Worm (Caenorhabditis elegans): ENCODE data around the gene Y110A2AR.1.

Y110A2AR.1 gene

DNA sequence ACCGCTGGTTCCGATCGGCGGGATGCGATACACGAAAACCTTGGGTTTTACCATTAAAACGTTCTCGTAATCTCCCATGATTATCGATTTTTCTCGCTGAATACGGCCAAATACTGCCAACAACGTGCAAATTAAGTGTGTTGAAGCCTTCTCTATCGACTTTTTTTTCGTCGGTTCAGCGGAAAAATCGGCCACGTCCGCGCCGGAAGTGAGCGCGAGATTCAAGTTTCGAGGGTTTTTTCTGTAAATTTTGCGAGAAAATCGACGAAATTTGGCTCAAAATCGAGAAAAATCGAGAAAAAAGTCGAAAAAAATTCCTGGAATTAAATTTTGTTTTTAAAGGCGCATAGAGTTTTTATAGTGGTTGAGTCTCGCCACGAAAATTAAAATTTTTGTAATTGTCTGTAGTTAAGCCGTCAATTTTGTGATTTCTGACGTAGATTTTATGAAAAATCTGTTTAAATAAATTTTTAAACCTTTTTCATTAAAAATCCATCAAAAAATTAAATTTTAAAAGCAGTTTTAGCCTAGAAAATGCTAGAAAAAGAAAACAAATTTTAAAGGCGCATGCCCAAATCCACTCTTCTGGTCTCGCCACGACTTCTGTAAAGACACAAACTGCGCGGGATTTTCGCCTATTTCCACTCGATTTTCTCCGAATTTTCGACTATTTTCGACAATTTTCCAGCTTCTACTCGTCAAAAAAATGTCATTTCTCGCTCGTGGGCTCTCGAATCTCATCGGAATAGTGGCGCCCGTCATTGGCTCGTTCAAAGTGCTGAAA lies at the start of gene Y110A2AR.1, which contains the start of gene ncap-1:
Gene Y110A2AR.1 (plus strand): TSS at position 637 of the 784 bp plus-strand sequence.
Gene ncap-1 (minus strand): TSS at position 241 of the 784 bp plus-strand sequence.
- TF ChIP-seq sea-1 (GFP tag; conservative IDR thresholded peaks at IDR 0.05) (no peak), hnd-1 (tag; optimal IDR thresholded peaks at IDR 0.05) (no peak), ama-1 (optimal IDR thresholded peaks at IDR 0.05) (no peak), ets-7 (tag; optimal IDR thresholded peaks at IDR 0.05) (no peak), tra-4 (tag; optimal IDR thresholded peaks at IDR 0.05) (no peak), tbx-11 (GFP tag; IDR thresholded peaks at IDR 0.05) (no peak), ceh-13 (GFP tag; optimal IDR thresholded peaks at IDR 0.05) (no peak), scrt-1 (GFP tag; IDR thresholded peaks at IDR 0.05) (no peak), pes-1 (GFP tag; IDR thresholded peaks at IDR 0.05) (no peak), aly-1 (tag; optimal IDR thresholded peaks at IDR 0.05) (no peak), tbx-37 (GFP tag; conservative IDR thresholded peaks at IDR 0.05) (no peak)

DNA sequence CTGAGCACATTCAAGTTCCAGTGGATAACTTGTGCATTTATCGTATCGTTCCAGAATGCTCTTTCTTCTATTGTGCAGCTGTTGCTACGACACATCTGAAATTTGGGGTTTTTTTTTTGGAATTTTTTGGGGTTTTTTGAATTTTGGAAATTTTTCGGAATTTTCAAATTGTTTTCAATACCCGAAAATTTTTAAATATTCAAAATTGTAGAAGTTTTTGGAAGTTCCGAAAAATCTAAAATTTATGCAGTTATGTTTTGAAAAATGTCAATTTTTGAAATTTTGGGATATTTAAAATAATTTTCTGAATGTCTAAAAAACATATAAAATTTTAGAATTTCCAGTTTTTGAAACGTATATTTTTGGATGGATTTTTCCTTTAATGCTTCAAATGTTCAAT lies 47.7 kb upstream of the Y110A2AR.1 start, which contains the start of gene Y110A2AL.10:
Gene Y110A2AL.10 (minus strand): TSS at position 101 of the 400 bp plus-strand sequence.
- no peak for TF ChIP-seq scrt-1 (GFP tag; IDR thresholded peaks at IDR 0.05)
- TF ChIP-seq tbx-37 (GFP tag; conservative IDR thresholded peaks at IDR 0.05) = no peak
- no peak for TF ChIP-seq sea-1 (GFP tag; conservative IDR thresholded peaks at IDR 0.05)

DNA sequence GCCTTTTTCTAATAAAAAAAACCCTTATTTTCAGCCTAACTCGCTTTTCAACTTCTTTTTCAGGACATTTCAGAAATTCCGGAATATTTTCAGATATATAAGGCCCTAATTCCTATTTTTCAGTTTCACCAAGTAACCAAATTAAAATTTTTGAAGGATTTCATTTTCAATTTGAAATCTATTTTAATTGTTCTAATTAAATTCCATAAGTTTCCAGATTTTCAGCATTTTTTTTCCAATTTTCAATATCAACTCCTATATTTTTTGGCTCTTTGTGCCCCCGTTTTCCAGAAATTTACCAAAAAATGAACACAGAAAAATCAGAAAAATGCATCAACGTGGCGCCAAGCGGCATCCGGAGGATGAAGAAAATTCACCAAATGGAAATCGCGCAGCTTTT lies 44.7 kb upstream of the Y110A2AR.1 start, which contains the start of gene Y110A2AL.1:
Gene Y110A2AL.1 (plus strand): TSS at position 301 of the 400 bp plus-strand sequence.
- TF ChIP-seq flt-1 (GFP tag; IDR thresholded peaks at IDR 0.05) (no peak), sea-1 (GFP tag; conservative IDR thresholded peaks at IDR 0.05) (no peak), scrt-1 (GFP tag; IDR thresholded peaks at IDR 0.05) (no peak), hnd-1 (tag; optimal IDR thresholded peaks at IDR 0.05) (no peak), F13C5.2 (tag; optimal IDR thresholded peaks at IDR 0.05) (no peak), hmbx-1 (tag; optimal IDR thresholded peaks at IDR 0.05) (no peak), pes-1 (GFP tag; IDR thresholded peaks at IDR 0.05) (no peak), ama-1 (optimal IDR thresholded peaks at IDR 0.05) (no peak), ceh-13 (GFP tag; optimal IDR thresholded peaks at IDR 0.05) (no peak), aly-1 (tag; optimal IDR thresholded peaks at IDR 0.05) (no peak), tra-4 (tag; optimal IDR thresholded peaks at IDR 0.05) (no peak), B0310.2 (tag; optimal IDR thresholded peaks at IDR 0.05) (no peak), tbx-11 (GFP tag; IDR thresholded peaks at IDR 0.05) (no peak), ets-7 (tag; optimal IDR thresholded peaks at IDR 0.05) (no peak)

DNA sequence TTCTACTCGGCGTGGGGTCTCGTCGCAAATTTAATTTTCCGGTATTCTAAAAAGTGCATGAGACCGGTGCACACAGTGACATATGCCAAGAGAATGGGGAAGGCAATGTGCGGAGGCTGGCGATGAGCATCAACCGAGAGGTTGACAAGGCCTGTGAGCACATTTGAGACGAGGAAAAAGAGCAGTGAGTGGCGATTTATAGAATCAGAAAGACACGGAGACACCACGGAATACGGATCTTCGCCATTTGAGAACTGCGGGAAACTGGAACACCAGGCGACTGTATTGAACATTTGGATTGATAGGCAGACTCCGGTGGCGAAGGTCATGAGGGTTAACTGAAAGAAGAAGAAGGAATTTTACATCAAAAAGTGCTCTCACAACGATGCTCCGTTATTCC lies 40.6 kb upstream of the Y110A2AR.1 start:
- TF ChIP-seq sea-1 (GFP tag; conservative IDR thresholded peaks at IDR 0.05) (no peak), tra-4 (tag; optimal IDR thresholded peaks at IDR 0.05) (no peak), ets-7 (tag; optimal IDR thresholded peaks at IDR 0.05) (no peak), hnd-1 (tag; optimal IDR thresholded peaks at IDR 0.05) (no peak), ceh-13 (GFP tag; optimal IDR thresholded peaks at IDR 0.05) (no peak), hmg-4 (GFP tag; optimal IDR thresholded peaks at IDR 0.05) (no peak), tbx-11 (GFP tag; IDR thresholded peaks at IDR 0.05) (no peak), hmbx-1 (tag; optimal IDR thresholded peaks at IDR 0.05) (no peak), ceh-36 (tag; optimal IDR thresholded peaks at IDR 0.05) (no peak), flt-1 (GFP tag; IDR thresholded peaks at IDR 0.05) (no peak), tbx-37 (GFP tag; conservative IDR thresholded peaks at IDR 0.05) (no peak), pes-1 (GFP tag; IDR thresholded peaks at IDR 0.05) (no peak)

DNA sequence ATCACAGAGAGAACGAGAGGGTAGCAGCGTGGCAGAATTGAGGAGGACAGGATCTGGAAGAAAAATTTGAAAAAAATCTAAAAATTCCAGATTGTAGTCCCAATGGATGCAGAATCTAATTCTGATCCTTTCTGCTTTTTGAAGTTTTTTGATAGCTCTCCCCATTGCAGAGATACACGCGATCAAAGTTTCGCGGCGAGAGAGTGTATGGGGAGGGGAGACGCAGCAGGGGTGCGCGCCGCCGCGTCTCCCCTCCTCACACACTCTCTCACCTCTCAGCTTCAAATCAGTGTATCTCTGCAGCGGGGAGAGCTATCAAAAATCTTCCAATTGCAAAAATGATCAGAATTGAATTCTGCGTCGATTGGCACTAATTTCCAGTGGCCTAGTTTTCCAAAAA lies 38.4 kb upstream of the Y110A2AR.1 start:
- TF ChIP-seq flt-1 (GFP tag; IDR thresholded peaks at IDR 0.05) (peak; percentile 29; the same call in 1 of the 2 replicates), B0310.2 (tag; optimal IDR thresholded peaks at IDR 0.05) (no peak)

DNA sequence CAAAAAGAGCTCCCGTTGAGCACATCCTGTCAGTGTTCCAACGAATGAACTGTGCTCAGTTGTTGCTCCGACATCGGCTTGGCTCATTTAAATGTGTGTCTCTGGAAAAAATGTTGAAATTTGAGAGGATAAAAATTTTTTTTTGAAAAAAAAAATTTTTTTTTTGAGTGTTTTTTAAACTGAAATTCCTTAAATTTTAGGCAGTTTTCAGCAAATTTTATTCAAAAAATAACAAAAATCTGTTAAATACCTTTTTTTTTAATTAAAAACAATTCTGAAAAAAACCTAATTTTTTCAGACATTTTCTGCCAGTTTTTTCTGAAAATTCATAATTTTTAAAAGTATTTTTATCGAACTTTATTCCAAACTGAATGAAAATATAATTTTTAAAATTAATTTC lies 34.7 kb upstream of the Y110A2AR.1 start, which contains the start of gene pigw-1:
Gene pigw-1 (minus strand): TSS at position 101 of the 400 bp plus-strand sequence.
- TF ChIP-seq hmbx-1 (tag; optimal IDR thresholded peaks at IDR 0.05) = no peak
- no peak for TF ChIP-seq hmg-4 (GFP tag; optimal IDR thresholded peaks at IDR 0.05)
- no peak for TF ChIP-seq ceh-36 (tag; optimal IDR thresholded peaks at IDR 0.05)
- no peak for TF ChIP-seq tbx-37 (GFP tag; conservative IDR thresholded peaks at IDR 0.05)
- no peak for TF ChIP-seq hnd-1 (tag; optimal IDR thresholded peaks at IDR 0.05)
- TF ChIP-seq F13C5.2 (tag; optimal IDR thresholded peaks at IDR 0.05) = no peak
- TF ChIP-seq sea-1 (GFP tag; conservative IDR thresholded peaks at IDR 0.05) = no peak
- no peak for TF ChIP-seq ets-7 (tag; optimal IDR thresholded peaks at IDR 0.05)
- TF ChIP-seq aly-1 (tag; optimal IDR thresholded peaks at IDR 0.05) = no peak

DNA sequence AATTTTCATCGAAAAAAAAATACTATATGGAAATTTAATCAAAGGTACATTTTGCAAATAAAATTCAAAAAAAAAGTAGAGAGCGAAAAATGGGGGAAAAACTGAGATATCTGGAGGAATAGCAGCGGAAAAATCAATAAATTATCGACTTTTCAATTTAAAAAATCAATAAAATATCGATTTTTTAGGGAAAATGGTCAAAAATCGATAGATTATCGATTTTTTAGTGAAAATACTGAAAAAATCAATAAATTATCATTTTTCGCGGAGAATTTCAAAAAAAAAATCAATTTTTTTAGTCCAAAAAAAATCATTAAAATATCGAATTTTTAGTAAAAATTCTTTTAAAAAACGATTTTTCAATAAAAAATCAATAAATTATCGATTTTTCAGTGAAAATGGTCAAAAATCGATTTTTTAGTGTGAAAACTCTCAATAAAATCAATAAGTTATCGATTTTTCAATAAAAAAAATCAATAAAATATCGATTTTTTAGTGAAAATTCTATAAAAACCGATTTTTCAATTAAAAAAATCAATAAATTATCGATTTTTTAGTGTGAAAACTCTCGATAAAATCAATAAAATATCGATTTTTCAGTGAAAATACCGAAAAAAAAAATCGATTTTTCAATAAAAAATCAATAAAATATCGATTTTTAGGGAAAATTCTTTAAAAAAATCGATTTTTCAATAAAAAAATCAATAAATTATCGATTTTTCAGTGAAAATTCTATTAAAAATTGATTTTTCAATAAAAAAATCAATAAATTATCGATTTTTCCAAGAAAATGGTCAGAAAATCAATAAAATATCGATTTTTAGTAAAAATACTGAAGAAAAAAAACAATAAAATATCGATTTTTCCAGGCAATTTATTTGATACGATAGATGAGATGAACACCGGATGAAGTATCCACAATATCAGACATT lies 33.7 kb upstream of the Y110A2AR.1 start:
- TF ChIP-seq sea-1 (GFP tag; conservative IDR thresholded peaks at IDR 0.05) (no peak), ceh-13 (GFP tag; optimal IDR thresholded peaks at IDR 0.05) (no peak), scrt-1 (GFP tag; IDR thresholded peaks at IDR 0.05) (no peak), hmg-4 (GFP tag; optimal IDR thresholded peaks at IDR 0.05) (no peak), tbx-11 (GFP tag; IDR thresholded peaks at IDR 0.05) (no peak), tra-4 (tag; optimal IDR thresholded peaks at IDR 0.05) (no peak), ama-1 (optimal IDR thresholded peaks at IDR 0.05) (no peak), flt-1 (GFP tag; IDR thresholded peaks at IDR 0.05) (no peak), ets-7 (tag; optimal IDR thresholded peaks at IDR 0.05) (no peak), pes-1 (GFP tag; IDR thresholded peaks at IDR 0.05) (no peak), ceh-36 (tag; optimal IDR thresholded peaks at IDR 0.05) (no peak), hmbx-1 (tag; optimal IDR thresholded peaks at IDR 0.05) (no peak), hnd-1 (tag; optimal IDR thresholded peaks at IDR 0.05) (no peak), aly-1 (tag; optimal IDR thresholded peaks at IDR 0.05) (no peak), F13C5.2 (tag; optimal IDR thresholded peaks at IDR 0.05) (no peak), tbx-37 (GFP tag; conservative IDR thresholded peaks at IDR 0.05) (no peak), B0310.2 (tag; optimal IDR thresholded peaks at IDR 0.05) (no peak)

Data from whole organism, early embryonic.